Worm (Caenorhabditis elegans) whole organism, L2 larva: Measurements from ENCODE around the gene C29G2.3.
"Not testable (repeated sequence)": the region's sequence is repeated elsewhere in the genome, so short reads cannot be mapped to it uniquely, and the experiment has no call there.

Experiments used
- R02D3.7 ChIP-seq: fragments of 150-350 bp; optimal IDR thresholded peaks from 2 replicates; lab custom pipeline; 2014; ENCODE audit warnings: missing biosample characterization, missing genetic modification characterization
- ZK546.5 ChIP-seq: sonication (generic microtip); optimal IDR thresholded peaks from 2 replicates; lab custom pipeline; 2017; ENCODE audit warnings: missing biosample characterization, missing genetic modification characterization
- egl-27 ChIP-seq: sonication (generic microtip); optimal IDR thresholded peaks from 3 replicates; lab custom pipeline; 2017; ENCODE audit warnings: missing biosample characterization, missing genetic modification reagents, missing genetic modification characterization
- elt-1 ChIP-seq: fragments of 150-350 bp; optimal IDR thresholded peaks from 2 replicates; lab custom pipeline; 2014; ENCODE audit warnings: missing biosample characterization, missing genetic modification characterization
- gmeb-1 ChIP-seq: fragments of 150-350 bp; optimal IDR thresholded peaks from 2 replicates; lab custom pipeline; 2014; ENCODE audit warnings: missing biosample characterization, missing genetic modification characterization
- lin-13 ChIP-seq: fragments of 150-350 bp; optimal IDR thresholded peaks from 2 replicates; lab custom pipeline; 2014; ENCODE audit warnings: missing biosample characterization, missing genetic modification reagents, missing genetic modification characterization
- mdl-1 ChIP-seq, 2 experiments: fragments of 150-350 bp in 1 of 2; sonication (generic microtip) in 1 of 2; optimal IDR thresholded peaks; 2 replicates each; lab custom pipeline; 2017; ENCODE audit warnings: missing biosample characterization in 2 of 2, missing genetic modification characterization in 2 of 2
- nhr-11 ChIP-seq: fragments of 150-350 bp; optimal IDR thresholded peaks from 2 replicates; lab custom pipeline; 2014; ENCODE audit warnings: missing biosample characterization, missing genetic modification characterization
- nhr-12 ChIP-seq: fragments of 150-350 bp; optimal IDR thresholded peaks from 2 replicates; lab custom pipeline; 2014; ENCODE audit warnings: missing biosample characterization, missing genetic modification characterization
- nhr-6 ChIP-seq: fragments of 150-350 bp; optimal IDR thresholded peaks from 2 replicates; lab custom pipeline; 2014; ENCODE audit warnings: missing biosample characterization, missing genetic modification characterization
- nhr-77 ChIP-seq: fragments of 150-350 bp; optimal IDR thresholded peaks from 2 replicates; lab custom pipeline; 2014; ENCODE audit warnings: missing biosample characterization, missing genetic modification characterization
- skn-1 ChIP-seq: sonication (generic microtip); optimal IDR thresholded peaks from 2 replicates; lab custom pipeline; 2017; ENCODE audit warnings: missing biosample characterization, missing genetic modification characterization
- zag-1 ChIP-seq: fragments of 150-350 bp; optimal IDR thresholded peaks from 2 replicates; lab custom pipeline; 2014; ENCODE audit warnings: missing biosample characterization, missing genetic modification characterization

DNA sequence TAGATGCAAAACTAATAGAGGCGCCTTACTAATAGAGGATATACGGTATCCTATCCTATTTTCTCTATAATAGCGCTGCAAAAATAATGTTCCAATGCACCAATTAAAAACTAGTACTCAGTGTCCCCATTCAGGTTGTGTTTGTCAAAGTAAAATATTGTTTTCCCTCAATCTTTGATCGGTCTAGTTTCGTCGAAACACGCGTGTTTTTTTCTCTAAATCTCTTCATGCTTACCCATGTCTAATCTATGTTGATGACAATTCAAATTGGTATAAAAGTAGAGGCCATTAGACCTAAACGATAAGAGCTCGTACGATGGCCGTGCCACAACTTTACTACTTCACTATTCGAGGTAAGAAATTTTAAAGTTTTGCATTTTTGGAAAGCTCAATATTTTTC is 19.3 kb upstream of the C29G2.3 start, which contains the start of gene gst-10:
- not testable (repeated sequence) for TF ChIP-seq egl-27 (tag; lab: Kevin White, UChicago); ZK546.5; nhr-11 (tag; lab: Kevin White, UChicago); nhr-6 (tag; lab: Kevin White, UChicago); nhr-77 (tag; lab: Kevin White, UChicago); gmeb-1; R02D3.7; lin-13 (GFP tag; lab: Kevin White, UChicago); skn-1 (tag; lab: Kevin White, UChicago); elt-1 (tag; lab: Kevin White, UChicago); nhr-12 (tag; lab: Kevin White, UChicago); zag-1 (tag; lab: Kevin White, UChicago); mdl-1 (tag; optimal IDR thresholded peaks at IDR 0.05; lab: Kevin White, UChicago)
